Worm (Caenorhabditis elegans) whole organism, L1 larva: Measurements from ENCODE around the gene C34F6.7.

Experiments used
- C04F5.9 ChIP-seq: sonication (generic microtip); optimal IDR thresholded peaks from 2 replicates; lab custom pipeline; 2016; ENCODE audit warnings: missing genetic modification characterization, missing compliant biosample characterization
- C16A3.4 ChIP-seq: fragments of 150-350 bp; optimal IDR thresholded peaks from 2 replicates; lab custom pipeline; 2014; ENCODE audit warnings: missing biosample characterization, missing genetic modification characterization
- aha-1 ChIP-seq: fragments of 150-350 bp; optimal IDR thresholded peaks from 2 replicates; lab custom pipeline; 2014; ENCODE audit warnings: missing biosample characterization, missing genetic modification characterization
- aly-2 ChIP-seq: fragments of 150-350 bp; optimal IDR thresholded peaks from 2 replicates; lab custom pipeline; 2014; ENCODE audit warnings: missing biosample characterization, missing genetic modification characterization
- ama-1 ChIP-seq: fragments of 150-350 bp; optimal IDR thresholded peaks from 2 replicates; lab custom pipeline; 2014
- ceh-63 ChIP-seq: fragments of 200-800 bp; sonication (Bioruptor generic); optimal IDR thresholded peaks from 2 replicates; lab custom pipeline; 2018; ENCODE audit warnings: mild to moderate bottlenecking, missing genetic modification characterization, missing compliant biosample characterization
- ceh-82 ChIP-seq, 3 experiments: fragments of 150-350 bp in 1 of 3; sonication (generic microtip) in 2 of 3; optimal IDR thresholded peaks; 2 replicates each; lab custom pipeline; 2014 to 2017; ENCODE audit warnings: missing biosample characterization in 3 of 3, missing genetic modification characterization in 3 of 3
- ceh-88 ChIP-seq: fragments of 200-800 bp; sonication (Bioruptor generic); IDR thresholded peaks from 2 replicates; pipeline ENCODE4 v1.3.6; 2022; ENCODE audit warnings: missing genetic modification characterization, missing compliant biosample characterization
- dpl-1 ChIP-seq, 3 experiments: fragments of 150-350 bp in 2 of 3; sonication (generic microtip) in 1 of 3; optimal IDR thresholded peaks; 2 replicates each; lab custom pipeline; 2014 to 2017; ENCODE audit warnings: missing biosample characterization in 3 of 3, missing genetic modification characterization in 3 of 3, missing genetic modification reagents in 3 of 3
- dsc-1 ChIP-seq: sonication (generic microtip); optimal IDR thresholded peaks from 2 replicates; lab custom pipeline; 2016; ENCODE audit warnings: mild to moderate bottlenecking, missing genetic modification characterization, missing compliant biosample characterization
- efl-1 ChIP-seq, 4 experiments: fragments of 150-350 bp; optimal IDR thresholded peaks in 3 of 4; peaks in 1 of 4; 1 replicate in 1 of 4; 2 replicates in 3 of 4; lab custom pipeline; 2014; ENCODE audit warnings: missing biosample characterization in 2 of 4, missing genetic modification characterization in 2 of 4, missing genetic modification reagents in 2 of 4
- egl-13 ChIP-seq: sonication (generic microtip); optimal IDR thresholded peaks from 2 replicates; lab custom pipeline; 2016; ENCODE audit warnings: missing genotype, missing genetic modification reagents, missing genetic modification characterization, missing compliant biosample characterization
- elt-2 ChIP-seq: sonication (generic microtip); optimal IDR thresholded peaks from 2 replicates; lab custom pipeline; 2016; ENCODE audit warnings: missing genetic modification characterization, mild to moderate bottlenecking, inconsistent platforms, missing compliant biosample characterization, missing genetic modification reagents
- elt-3 ChIP-seq, 6 experiments: fragments of 150-350 bp in 1 of 6; sonication (generic microtip); optimal IDR thresholded peaks; 2 replicates each; lab custom pipeline; 2017 to 2018; ENCODE audit warnings: missing biosample characterization in 6 of 6, missing genetic modification characterization in 6 of 6, inconsistent platforms in 1 of 6
- fkh-4 ChIP-seq: sonication (generic microtip); optimal IDR thresholded peaks from 2 replicates; lab custom pipeline; 2016; ENCODE audit warnings: missing compliant biosample characterization, missing genetic modification characterization, borderline replicate concordance
- fkh-8 ChIP-seq: sonication (generic microtip); optimal IDR thresholded peaks from 2 replicates; lab custom pipeline; 2016; ENCODE audit warnings: mild to moderate bottlenecking, missing genetic modification characterization, missing compliant biosample characterization
- irx-1 ChIP-seq: sonication (generic microtip); optimal IDR thresholded peaks from 2 replicates; lab custom pipeline; 2016; ENCODE audit warnings: missing genetic modification characterization, missing compliant biosample characterization
- isw-1 ChIP-seq: fragments of 200-800 bp; sonication (Bioruptor generic); IDR thresholded peaks from 2 replicates; pipeline ENCODE4 v1.3.6; 2022; ENCODE audit warnings: missing genetic modification characterization, missing compliant biosample characterization
- lin-14 ChIP-seq: fragments of 200-800 bp; sonication (Bioruptor generic); optimal IDR thresholded peaks from 2 replicates; lab custom pipeline; 2018; ENCODE audit warnings: mild to moderate bottlenecking, missing genetic modification characterization, moderate library complexity, missing compliant biosample characterization
- lin-35 ChIP-seq, 2 experiments: fragments of 150-350 bp; optimal IDR thresholded peaks; 2 replicates each; lab custom pipeline; 2014; ENCODE audit warnings: missing biosample characterization in 2 of 2, missing genetic modification characterization in 2 of 2, missing genetic modification reagents in 2 of 2
- lin-39 ChIP-seq: fragments of 150-350 bp; optimal IDR thresholded peaks from 2 replicates; lab custom pipeline; 2014; ENCODE audit warnings: missing biosample characterization, missing genetic modification reagents, missing genetic modification characterization
- lir-3 ChIP-seq: sonication (generic microtip); optimal IDR thresholded peaks from 2 replicates; lab custom pipeline; 2016; ENCODE audit warnings: mild to moderate bottlenecking, missing genetic modification characterization, moderate library complexity, missing compliant biosample characterization; ENCODE audit not compliant: poor library complexity
- lsy-2 ChIP-seq, 2 experiments: fragments of 150-350 bp; optimal IDR thresholded peaks; 2 replicates each; lab custom pipeline; 2014; ENCODE audit warnings: missing biosample characterization in 2 of 2, missing genetic modification characterization in 2 of 2
- mdl-1 ChIP-seq, 2 experiments: fragments of 150-350 bp; optimal IDR thresholded peaks; 2 replicates each; lab custom pipeline; 2014 to 2017; ENCODE audit warnings: missing biosample characterization in 2 of 2, missing genetic modification characterization in 2 of 2, inconsistent platforms in 1 of 2
- mef-2 ChIP-seq: fragments of 150-350 bp; optimal IDR thresholded peaks from 2 replicates; lab custom pipeline; 2014; ENCODE audit warnings: missing biosample characterization, missing genetic modification characterization
- nhr-19 ChIP-seq: fragments of 200-800 bp; sonication (Bioruptor generic); conservative IDR thresholded peaks from 2 replicates; pipeline ENCODE4 v1.3.6; 2022; ENCODE audit warnings: missing genetic modification characterization, missing compliant biosample characterization
- nhr-237 ChIP-seq: fragments of 150-350 bp; optimal IDR thresholded peaks from 2 replicates; lab custom pipeline; 2014; ENCODE audit warnings: missing biosample characterization, missing genetic modification characterization
- nhr-28 ChIP-seq: fragments of 150-350 bp; optimal IDR thresholded peaks from 2 replicates; lab custom pipeline; 2014; ENCODE audit warnings: missing biosample characterization, missing genetic modification characterization
- nhr-47 ChIP-seq: sonication (generic microtip); optimal IDR thresholded peaks from 2 replicates; lab custom pipeline; 2016; ENCODE audit warnings: mild to moderate bottlenecking, missing genetic modification characterization, moderate library complexity, missing compliant biosample characterization
- nhr-76 ChIP-seq: sonication (generic microtip); optimal IDR thresholded peaks from 2 replicates; lab custom pipeline; 2017; ENCODE audit warnings: missing biosample characterization, missing genetic modification characterization
- nhr-77 ChIP-seq: fragments of 150-350 bp; optimal IDR thresholded peaks from 2 replicates; lab custom pipeline; 2014; ENCODE audit warnings: missing biosample characterization, missing genetic modification characterization
- nhr-85 ChIP-seq: sonication (generic microtip); peaks from one replicate; lab custom pipeline; 2016; ENCODE audit warnings: missing genetic modification characterization, inconsistent platforms, missing compliant biosample characterization
- nhr-90 ChIP-seq: sonication (generic microtip); optimal IDR thresholded peaks from 2 replicates; lab custom pipeline; 2016; ENCODE audit warnings: mild to moderate bottlenecking, missing genetic modification characterization, missing compliant biosample characterization; ENCODE audit not compliant: poor library complexity
- pag-3 ChIP-seq: sonication (generic microtip); optimal IDR thresholded peaks from 2 replicates; lab custom pipeline; 2017; ENCODE audit warnings: missing genetic modification characterization, mild to moderate bottlenecking, missing compliant biosample characterization, antibody characterized with exemption, borderline replicate concordance; ENCODE audit not compliant: insufficient read depth
- pax-3 ChIP-seq: fragments of 200-800 bp; sonication (Bioruptor generic); optimal IDR thresholded peaks from 2 replicates; lab custom pipeline; 2018; ENCODE audit warnings: mild to moderate bottlenecking, missing genetic modification characterization, moderate library complexity, missing compliant biosample characterization
- pqm-1 ChIP-seq: sonication (generic microtip); optimal IDR thresholded peaks from 3 replicates; lab custom pipeline; 2017; ENCODE audit warnings: missing biosample characterization, missing genetic modification characterization
- rnt-1 ChIP-seq: sonication (generic microtip); optimal IDR thresholded peaks from 2 replicates; lab custom pipeline; 2016; ENCODE audit warnings: mild to moderate bottlenecking, missing genetic modification characterization, moderate library complexity, missing compliant biosample characterization
- skn-1 ChIP-seq: fragments of 150-350 bp; optimal IDR thresholded peaks from 2 replicates; lab custom pipeline; 2014; ENCODE audit warnings: missing biosample characterization, missing genetic modification characterization
- snpc-4 ChIP-seq: fragments of 150-350 bp; optimal IDR thresholded peaks from 2 replicates; lab custom pipeline; 2014; ENCODE audit warnings: missing biosample characterization, missing genetic modification characterization
- snu-23 ChIP-seq: sonication (generic microtip); optimal IDR thresholded peaks from 2 replicates; lab custom pipeline; 2016; ENCODE audit warnings: missing genetic modification characterization, missing compliant biosample characterization
- sox-4 ChIP-seq: sonication (generic microtip); optimal IDR thresholded peaks from 2 replicates; lab custom pipeline; 2016; ENCODE audit warnings: missing genetic modification characterization, missing compliant biosample characterization
- sup-37 ChIP-seq: fragments of 200-800 bp; sonication (Bioruptor generic); optimal IDR thresholded peaks from 2 replicates; lab custom pipeline; 2018; ENCODE audit warnings: mild to moderate bottlenecking, missing genetic modification characterization, missing compliant biosample characterization
- swsn-7 ChIP-seq: sonication (generic microtip); optimal IDR thresholded peaks from 2 replicates; lab custom pipeline; 2016; ENCODE audit warnings: missing genetic modification characterization, missing compliant biosample characterization
- tbx-2 ChIP-seq: sonication (generic microtip); optimal IDR thresholded peaks from 2 replicates; lab custom pipeline; 2016; ENCODE audit warnings: missing genetic modification characterization, missing compliant biosample characterization
- unc-130 ChIP-seq: fragments of 150-350 bp; optimal IDR thresholded peaks from 2 replicates; lab custom pipeline; 2017; ENCODE audit warnings: missing biosample characterization, missing genetic modification characterization, inconsistent platforms
- unc-62 ChIP-seq: fragments of 150-350 bp; optimal IDR thresholded peaks from 2 replicates; lab custom pipeline; 2014; ENCODE audit warnings: missing biosample characterization, missing genetic modification reagents, missing genetic modification characterization
- xbp-1 ChIP-seq: sonication (generic microtip); optimal IDR thresholded peaks from 2 replicates; lab custom pipeline; 2016; ENCODE audit warnings: missing genetic modification characterization, missing compliant biosample characterization
- ztf-11 ChIP-seq, 2 experiments: sonication (generic microtip); optimal IDR thresholded peaks; 2 replicates each; lab custom pipeline; 2016 to 2017; ENCODE audit warnings: missing genetic modification characterization in 2 of 2, missing biosample characterization in 1 of 2, missing compliant biosample characterization in 1 of 2
- ztf-4 ChIP-seq: fragments of 150-350 bp; optimal IDR thresholded peaks from 2 replicates; lab custom pipeline; 2014; ENCODE audit warnings: missing biosample characterization, missing genetic modification characterization

C34F6.7 gene

ce11 chrX:11257071-11257470 is 41.8 kb upstream of the C34F6.7 start, which contains the start of gene C03A3.1 (continued):
- no peak for TF ChIP-seq C04F5.9
- peak; percentile 76 for TF ChIP-seq lin-14 (GFP tag; lab: Kevin White, UChicago)
- TF ChIP-seq egl-13 (tag; lab: Kevin White, UChicago) = no peak
- TF ChIP-seq lsy-2 (tag; optimal IDR thresholded peaks at IDR 0.05; lab: Kevin White, UChicago) = peak in 1 of 2 experiments; percentile 5
- no peak for TF ChIP-seq lir-3
- TF ChIP-seq lin-39 (tag; lab: Kevin White, UChicago) = no peak
- TF ChIP-seq elt-2 = no peak
- no peak for TF ChIP-seq lin-35 (GFP tag; optimal IDR thresholded peaks at IDR 0.05; lab: Kevin White, UChicago)
- TF ChIP-seq isw-1 (GFP tag; lab: Robert Waterston, UW) = no peak
- no peak for TF ChIP-seq fkh-8 (tag; lab: Kevin White, UChicago)
- TF ChIP-seq pax-3 (tag; lab: Kevin White, UChicago) = no peak
- TF ChIP-seq nhr-28 (tag; lab: Kevin White, UChicago) = no peak
- no peak for TF ChIP-seq sox-4
- no peak for TF ChIP-seq nhr-237
- no peak for TF ChIP-seq C16A3.4 (tag; lab: Kevin White, UChicago)
- no peak for TF ChIP-seq fkh-4
- TF ChIP-seq nhr-76 = no peak
- no peak for TF ChIP-seq xbp-1 (tag; lab: Kevin White, UChicago)

- TF ChIP-seq nhr-47 (tag; lab: Kevin White, UChicago) (peak; percentile 74), swsn-7 (tag; lab: Kevin White, UChicago) (peak; percentile 61), ama-1 (lab: Kevin White, UChicago) (no peak), pqm-1 (tag; lab: Kevin White, UChicago) (no peak), dpl-1 (GFP tag; optimal IDR thresholded peaks at IDR 0.05; lab: Kevin White, UChicago) (peak in 1 of 3 experiments; percentile 15), aly-2 (tag; lab: Kevin White, UChicago) (no peak), fkh-8 (tag; lab: Kevin White, UChicago) (peak; percentile 55), lir-3 (peak; percentile 49), ceh-63 (GFP tag; lab: Kevin White, UChicago) (no peak), ztf-11 (tag; optimal IDR thresholded peaks at IDR 0.05; lab: Kevin White, UChicago) (peak in 1 of 2 experiments; percentile 36), C16A3.4 (tag; lab: Kevin White, UChicago) (peak; percentile 79), elt-3 (tag; optimal IDR thresholded peaks at IDR 0.05; lab: Kevin White, UChicago) (peak in 2 of 6 experiments; percentile 12 to 25), efl-1 (optimal IDR thresholded peaks at IDR 0.05; lab: Kevin White, UChicago) (peak in 1 of 2 experiments; percentile 14), efl-1 (GFP tag; optimal IDR thresholded peaks at IDR 0.05 in 1 of 2; lab: Kevin White, UChicago) (no peak), sox-4 (peak; percentile 22), unc-62 (GFP tag; lab: Kevin White, UChicago) (no peak), egl-13 (tag; lab: Kevin White, UChicago) (peak; percentile 27), skn-1 (tag; lab: Kevin White, UChicago) (peak; percentile 52), ceh-82 (tag; optimal IDR thresholded peaks at IDR 0.05; lab: Kevin White, UChicago) (peak in 2 of 3 experiments; percentile 19 to 25), mef-2 (tag; lab: Kevin White, UChicago) (no peak), pax-3 (tag; lab: Kevin White, UChicago) (no peak), nhr-77 (peak; percentile 1), dsc-1 (tag; lab: Kevin White, UChicago) (peak; percentile 54), snpc-4 (tag; lab: Kevin White, UChicago) (peak; percentile 24), tbx-2 (tag; lab: Kevin White, UChicago) (peak; percentile 36), mdl-1 (tag; optimal IDR thresholded peaks at IDR 0.05; lab: Kevin White, UChicago) (peak in 1 of 2 experiments; percentile 60), ceh-88 (GFP tag; lab: Robert Waterston, UW) (peak; percentile 43; the same call in 1 of the 2 replicates), sup-37 (GFP tag; lab: Kevin White, UChicago) (no peak), nhr-90 (tag; lab: Kevin White, UChicago) (peak; percentile 72), xbp-1 (tag; lab: Kevin White, UChicago) (peak; percentile 55), unc-130 (tag; lab: Kevin White, UChicago) (peak; percentile 70), ztf-4 (tag; lab: Kevin White, UChicago) (no peak), irx-1 (tag; lab: Kevin White, UChicago) (peak; percentile 12), aha-1 (tag; lab: Kevin White, UChicago) (no peak), nhr-19 (GFP tag; lab: Robert Waterston, UW) (peak; percentile 67), rnt-1 (peak; percentile 41), nhr-76 (no peak), nhr-85 (tag; lab: Kevin White, UChicago) (peak; percentile 79), snu-23 (GFP tag; lab: Kevin White, UChicago) (peak; percentile 81), nhr-28 (tag; lab: Kevin White, UChicago) (no peak), lin-35 (GFP tag; optimal IDR thresholded peaks at IDR 0.05; lab: Kevin White, UChicago) (peak in 1 of 2 experiments; percentile 60), pag-3 (no peak)
Measured at ce11 chrX:11252429-11252828, 37.2 kb upstream of the C34F6.7 start.
